Worm (Caenorhabditis elegans): ENCODE results near the gene F28F9.3.

- TF ChIP-seq nhr-237 (tag; optimal IDR thresholded peaks at IDR 0.05) (no peak), drap-1 (GFP tag; optimal IDR thresholded peaks at IDR 0.05) (no peak), snpc-4 (tag; optimal IDR thresholded peaks at IDR 0.05) (no peak), nhr-76 (tag; optimal IDR thresholded peaks at IDR 0.05) (no peak), lin-13 (tag; optimal IDR thresholded peaks at IDR 0.05) (no peak), sem-2 (GFP tag; optimal IDR thresholded peaks at IDR 0.05) (no peak), pha-4 (tag; optimal IDR thresholded peaks at IDR 0.05) (no peak), ztf-11 (tag; optimal IDR thresholded peaks at IDR 0.05) (no peak), unc-62 (GFP tag; optimal IDR thresholded peaks at IDR 0.05) (no peak), elt-1 (tag; optimal IDR thresholded peaks at IDR 0.05; ENCODE audit: borderline replicate concordance, insufficient read depth) (no peak), nhr-28 (tag; optimal IDR thresholded peaks at IDR 0.05) (no peak), nhr-12 (tag; optimal IDR thresholded peaks at IDR 0.05) (no peak), ceh-43 (GFP tag; optimal IDR thresholded peaks at IDR 0.05) (no peak), unc-39 (tag; optimal IDR thresholded peaks at IDR 0.05) (no peak)
Observed at ce11 chrIV:3797442-3797841, 29.2 kb upstream of the F28F9.3 start.
